Worm (Caenorhabditis elegans) whole organism, early embryonic: Measurements from ENCODE around the gene gldi-4.

Experiments
- B0310.2 ChIP-seq: sonication (generic microtip); optimal IDR thresholded peaks from 2 replicates; lab custom pipeline; 2016; ENCODE audit warnings: mild to moderate bottlenecking, missing genetic modification characterization, missing compliant biosample characterization
- F13C5.2 ChIP-seq: sonication (generic microtip); optimal IDR thresholded peaks from 2 replicates; lab custom pipeline; 2017; ENCODE audit warnings: mild to moderate bottlenecking, missing genetic modification characterization, inconsistent platforms, missing compliant biosample characterization
- ama-1 ChIP-seq: fragments of 150-350 bp; optimal IDR thresholded peaks from 2 replicates; lab custom pipeline; 2014
- ceh-36 ChIP-seq: sonication (generic microtip); optimal IDR thresholded peaks from 2 replicates; lab custom pipeline; 2016; ENCODE audit warnings: missing genetic modification characterization, inconsistent platforms, missing compliant biosample characterization
- ets-7 ChIP-seq: sonication (generic microtip); optimal IDR thresholded peaks from 2 replicates; lab custom pipeline; 2016; ENCODE audit warnings: missing genotype, missing genetic modification characterization, missing compliant biosample characterization
- flt-1 ChIP-seq: fragments of 200-800 bp; sonication (Bioruptor generic); IDR thresholded peaks from 2 replicates; pipeline ENCODE4 v1.3.6; 2022; ENCODE audit warnings: missing genetic modification characterization, missing compliant biosample characterization
- hmbx-1 ChIP-seq: sonication (generic microtip); optimal IDR thresholded peaks from 2 replicates; lab custom pipeline; 2016; ENCODE audit warnings: mild to moderate bottlenecking, missing genetic modification characterization, missing compliant biosample characterization
- hnd-1 ChIP-seq: sonication (generic microtip); optimal IDR thresholded peaks from 2 replicates; lab custom pipeline; 2016; ENCODE audit warnings: missing genetic modification characterization, missing compliant biosample characterization
- pes-1 ChIP-seq: fragments of 200-800 bp; sonication (Bioruptor generic); IDR thresholded peaks from 2 replicates; pipeline ENCODE4 v1.3.6; 2022; ENCODE audit warnings: missing genetic modification reagents, missing genetic modification characterization, missing compliant biosample characterization
- scrt-1 ChIP-seq: fragments of 200-800 bp; sonication (Bioruptor generic); IDR thresholded peaks from 2 replicates; pipeline ENCODE4 v1.3.6; 2022; ENCODE audit warnings: missing genetic modification characterization, missing compliant biosample characterization
- tbx-37 ChIP-seq: fragments of 200-800 bp; sonication (Bioruptor generic); conservative IDR thresholded peaks from 2 replicates; pipeline ENCODE4 v1.3.6; 2022; ENCODE audit warnings: missing genetic modification reagents, missing genetic modification characterization, missing compliant biosample characterization
- tra-4 ChIP-seq: sonication (generic microtip); optimal IDR thresholded peaks from 2 replicates; lab custom pipeline; 2017; ENCODE audit warnings: missing genetic modification characterization, missing compliant biosample characterization

DNA sequence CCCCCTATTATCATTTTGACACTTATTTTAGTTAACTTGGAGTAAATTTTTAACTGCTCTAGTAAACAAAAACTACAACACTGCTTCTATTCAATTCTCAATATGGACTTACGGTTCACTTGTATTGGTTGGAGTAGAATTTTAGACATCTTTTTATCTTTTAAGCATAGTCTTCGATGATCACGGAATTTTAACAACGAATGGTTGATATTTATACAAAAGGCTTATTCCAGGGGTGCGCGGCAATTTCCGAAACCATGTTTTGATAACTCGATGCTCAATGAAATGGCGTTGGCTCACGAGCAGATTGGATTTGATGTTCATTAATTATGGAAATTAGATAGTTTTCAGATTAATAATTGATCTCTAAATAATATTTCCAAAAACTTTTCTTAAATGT is 26.0 kb downstream of the gldi-4 start:
- TF ChIP-seq ets-7 (tag; lab: Kevin White, UChicago) (no peak), hmbx-1 (no peak), ceh-36 (no peak), scrt-1 (GFP tag; lab: Robert Waterston, UW) (no peak), B0310.2 (tag; lab: Kevin White, UChicago) (no peak), pes-1 (GFP tag; lab: Robert Waterston, UW) (no peak), ama-1 (lab: Kevin White, UChicago) (no peak), hnd-1 (tag; lab: Kevin White, UChicago) (no peak), tbx-37 (no peak), flt-1 (GFP tag; lab: Robert Waterston, UW) (no peak), tra-4 (tag; lab: Kevin White, UChicago) (no peak), F13C5.2 (tag; lab: Kevin White, UChicago) (no peak)
